Fruit fly (Drosophila melanogaster): ENCODE results near the gene Dyro.

Gene Dyro

DNA sequence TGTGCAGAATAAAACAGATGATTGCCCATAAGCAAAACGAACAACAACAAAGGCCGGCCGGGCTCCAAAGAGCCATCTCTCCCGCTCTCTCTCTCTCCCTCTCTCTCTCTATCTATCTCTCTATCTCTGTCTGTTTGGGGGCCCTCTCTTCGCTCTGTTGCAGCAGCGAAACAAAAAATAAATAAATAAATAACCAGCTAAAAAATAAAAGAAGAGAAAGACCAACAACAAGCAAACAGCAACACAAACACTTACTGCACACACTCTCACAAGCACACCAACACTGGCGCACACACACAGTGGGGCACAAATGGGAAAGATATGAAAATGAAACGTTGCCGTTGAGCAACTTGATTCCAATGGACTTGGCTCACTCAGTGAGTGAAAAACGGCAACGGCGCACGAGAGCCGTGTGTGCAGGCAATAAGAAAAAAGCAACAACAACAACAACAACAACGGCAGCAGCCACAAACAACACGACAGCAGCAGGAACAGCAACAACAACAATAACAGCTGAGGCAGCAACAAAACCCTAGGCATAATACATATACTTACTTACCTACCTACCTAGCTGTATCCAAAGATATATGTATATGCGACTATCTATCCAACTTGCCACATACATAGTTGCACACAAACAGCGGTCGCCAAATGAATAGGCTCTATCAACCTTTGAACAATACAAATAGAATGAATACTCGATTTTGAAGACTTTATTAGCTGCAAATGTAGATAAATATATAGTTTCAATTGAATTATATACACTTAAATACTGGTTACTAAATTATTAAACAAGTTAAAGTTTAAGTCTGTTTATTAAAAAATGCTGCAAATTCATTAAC, 49.5 kb downstream of the Dyro start (continued):
- peak in 1 of 2 experiments; percentile 62 for TF ChIP-seq insv (GFP tag; optimal IDR thresholded peaks at IDR 0.05)
- TF ChIP-seq CG11456 (GFP tag; IDR thresholded peaks at IDR 0.05) = no peak
- no peak for TF ChIP-seq D (optimal IDR thresholded peaks at IDR 0.05)
- no peak for TF ChIP-seq D (GFP tag; optimal IDR thresholded peaks at IDR 0.05)
- TF ChIP-seq CG8290 (GFP tag; optimal IDR thresholded peaks at IDR 0.05) = peak; percentile 25
- TF ChIP-seq CG8290 (tag; optimal IDR thresholded peaks at IDR 0.05) = no peak
- no peak for TF ChIP-seq GATAe (GFP tag; conservative IDR thresholded peaks at IDR 0.05)
- peak; percentile 87 for TF ChIP-seq corto (GFP tag; optimal IDR thresholded peaks at IDR 0.05)
- peak; percentile 52; the same call in 1 of the 3 replicates for TF ChIP-seq otp (GFP tag; IDR thresholded peaks at IDR 0.05)
- TF ChIP-seq CG6791 (GFP tag; IDR thresholded peaks at IDR 0.05; ENCODE audit: partially characterized antibody) = peak; percentile 24; the same call in 1 of the 3 replicates
- TF ChIP-seq HHEX (GFP tag; optimal IDR thresholded peaks at IDR 0.05) = no peak
- no peak for TF ChIP-seq wor (GFP tag; IDR thresholded peaks at IDR 0.05)
- peak; percentile 49 for TF ChIP-seq Ets65A (GFP tag)
- TF ChIP-seq eyg (GFP tag; optimal IDR thresholded peaks at IDR 0.05) = no peak
- TF ChIP-seq CG9609 (GFP tag; optimal IDR thresholded peaks at IDR 0.05) = no peak
- no peak for TF ChIP-seq CG12659 (GFP tag; optimal IDR thresholded peaks at IDR 0.05)
- TF ChIP-seq amos (GFP tag; IDR thresholded peaks at IDR 0.05; ENCODE audit: partially characterized antibody) = no peak
- no peak for TF ChIP-seq bcd (GFP tag; optimal IDR thresholded peaks at IDR 0.05)
- TF ChIP-seq CG34376 (GFP tag; optimal IDR thresholded peaks at IDR 0.05) = peak; percentile 17
- no peak for TF ChIP-seq CG10147 (GFP tag; optimal IDR thresholded peaks at IDR 0.05)
- TF ChIP-seq Trl (optimal IDR thresholded peaks at IDR 0.05) = peak; percentile 90
- TF ChIP-seq Trl (GFP tag; optimal IDR thresholded peaks at IDR 0.05) = peak; percentile 23
- no peak for TF ChIP-seq CG31388 (GFP tag; optimal IDR thresholded peaks at IDR 0.05)
- TF ChIP-seq CG18599 (GFP tag; optimal IDR thresholded peaks at IDR 0.05) = peak; percentile 59
- peak; percentile 34 for TF ChIP-seq Vsx1 (GFP tag; optimal IDR thresholded peaks at IDR 0.05)
- TF ChIP-seq CG7556 (GFP tag; optimal IDR thresholded peaks at IDR 0.05) = no peak
- TF ChIP-seq Six4 (GFP tag; optimal IDR thresholded peaks at IDR 0.05) = no peak
- no peak for TF ChIP-seq stc (GFP tag; IDR thresholded peaks at IDR 0.05)
- TF ChIP-seq CG1603 (tag; optimal IDR thresholded peaks at IDR 0.05) = no peak
- 0 out of 2 replicates have a peak, but pooled peaks have one; percentile 29 for TF ChIP-seq ara (GFP tag; IDR thresholded peaks at IDR 0.05)
- no peak for TF ChIP-seq CG12071 (GFP tag; optimal IDR thresholded peaks at IDR 0.05)
- TF ChIP-seq CG8281 (tag; optimal IDR thresholded peaks at IDR 0.05) = no peak
- no peak for TF ChIP-seq twi (tag; optimal IDR thresholded peaks at IDR 0.05)
- TF ChIP-seq Atf-2 (GFP tag; optimal IDR thresholded peaks at IDR 0.05) = no peak
- TF ChIP-seq sd (tag; optimal IDR thresholded peaks at IDR 0.05) = peak; percentile 9
- TF ChIP-seq ttk (GFP tag; IDR thresholded peaks at IDR 0.05) = no peak
- TF ChIP-seq lov (optimal IDR thresholded peaks at IDR 0.05) = no peak
- TF ChIP-seq lov (GFP tag; IDR thresholded peaks at IDR 0.05) = no peak
- TF ChIP-seq Doc2 (GFP tag; IDR thresholded peaks at IDR 0.05) = no peak
- TF ChIP-seq pzg (GFP tag; optimal IDR thresholded peaks at IDR 0.05) = no peak
- TF ChIP-seq Dek (tag; optimal IDR thresholded peaks at IDR 0.05) = no peak
- no peak for TF ChIP-seq CG9817 (tag; optimal IDR thresholded peaks at IDR 0.05)
- TF ChIP-seq CG4282 (GFP tag; optimal IDR thresholded peaks at IDR 0.05) = peak; percentile 36
- TF ChIP-seq CG10274 (GFP tag; optimal IDR thresholded peaks at IDR 0.05) = no peak
- no peak for TF ChIP-seq repo (GFP tag; optimal IDR thresholded peaks at IDR 0.05)
- TF ChIP-seq sna (GFP tag; IDR thresholded peaks at IDR 0.05; ENCODE audit: partially characterized antibody) = 0 out of 2 replicates have a peak, but pooled peaks have one; percentile 61
- no peak for TF ChIP-seq Hr3 (GFP tag; optimal IDR thresholded peaks at IDR 0.05)
- no peak for TF ChIP-seq tna (GFP tag; IDR thresholded peaks at IDR 0.05; ENCODE audit: partially characterized antibody)
- no peak for TF ChIP-seq gsb-n (tag; optimal IDR thresholded peaks at IDR 0.05)
- TF ChIP-seq CG8924 (tag; optimal IDR thresholded peaks at IDR 0.05) = peak; percentile 72

All from whole organism, embryonic.